Fruit fly (Drosophila melanogaster) whole organism, pupa: ENCODE measurements around the gene Cyp310a1.

Experiments
- CG10348 ChIP-seq: fragments of 200-800 bp; sonication (Bioruptor generic); IDR thresholded peaks from 2 replicates; pipeline ENCODE4 v1.3.6; 2022; ENCODE audit warnings: missing biosample characterization, missing genetic modification characterization
- CG12605 ChIP-seq: fragments of 200-800 bp; sonication (Bioruptor generic); IDR thresholded peaks from 2 replicates; pipeline ENCODE4 v1.3.6; 2022; ENCODE audit warnings: missing biosample characterization, missing genetic modification characterization
- CG13204 ChIP-seq: fragments of 200-800 bp; sonication (Bioruptor generic); optimal IDR thresholded peaks from 2 replicates; lab custom pipeline; 2018; ENCODE audit warnings: missing biosample characterization, mild to moderate bottlenecking, missing genetic modification characterization, moderate library complexity
- CG14655 ChIP-seq: fragments of 200-800 bp; sonication (Bioruptor generic); optimal IDR thresholded peaks from 3 replicates; lab custom pipeline; 2017; ENCODE audit warnings: mild to moderate bottlenecking, missing biosample characterization, missing genetic modification reagents, missing genetic modification characterization
- CG15710 ChIP-seq: fragments of 200-800 bp; sonication (Bioruptor generic); optimal IDR thresholded peaks from 2 replicates; lab custom pipeline; 2018; ENCODE audit warnings: missing biosample characterization, mild to moderate bottlenecking, missing genetic modification characterization, moderate library complexity
- CG17806 ChIP-seq: fragments of 200-800 bp; sonication (Bioruptor generic); optimal IDR thresholded peaks from 2 replicates; lab custom pipeline; 2018; ENCODE audit warnings: missing biosample characterization, mild to moderate bottlenecking, missing genetic modification characterization, moderate library complexity
- CG32121 ChIP-seq: fragments of 200-800 bp; sonication (Bioruptor generic); IDR thresholded peaks from 2 replicates; pipeline ENCODE4 v1.3.6; 2022; ENCODE audit warnings: missing biosample characterization, missing genetic modification characterization
- CG34367 ChIP-seq: fragments of 200-800 bp; sonication (Bioruptor generic); optimal IDR thresholded peaks from 2 replicates; lab custom pipeline; 2018; ENCODE audit warnings: missing biosample characterization, mild to moderate bottlenecking, missing genetic modification characterization
- CG4496 ChIP-seq: fragments of 200-800 bp; sonication (Bioruptor generic); IDR thresholded peaks from 3 replicates; pipeline ENCODE4 v1.3.6; 2022; ENCODE audit warnings: missing biosample characterization, missing genetic modification characterization
- CG8159 ChIP-seq: fragments of 200-800 bp; sonication (Bioruptor generic); optimal IDR thresholded peaks from 3 replicates; lab custom pipeline; 2018; ENCODE audit warnings: missing biosample characterization, mild to moderate bottlenecking, missing genetic modification characterization, moderate library complexity
- CG8301 ChIP-seq: fragments of 200-800 bp; sonication (Bioruptor generic); optimal IDR thresholded peaks from 2 replicates; lab custom pipeline; 2018; ENCODE audit warnings: missing biosample characterization, mild to moderate bottlenecking, missing genetic modification characterization
- D1 ChIP-seq: fragments of 200-800 bp; sonication (Bioruptor generic); optimal IDR thresholded peaks from 2 replicates; lab custom pipeline; 2018; ENCODE audit warnings: missing biosample characterization, mild to moderate bottlenecking, missing genetic modification characterization, moderate library complexity
- EcR ChIP-seq: fragments of 200-800 bp; sonication (Bioruptor generic); optimal IDR thresholded peaks from 3 replicates; lab custom pipeline; 2019; ENCODE audit warnings: missing biosample characterization, missing genetic modification characterization, mild to moderate bottlenecking, moderate library complexity, missing genetic modification reagents
- Ets98B ChIP-seq: fragments of 200-800 bp; sonication (Bioruptor generic); IDR thresholded peaks from 2 replicates; pipeline ENCODE4 v1.3.6; 2022; ENCODE audit warnings: missing biosample characterization, missing genetic modification characterization
- Pif1A ChIP-seq: fragments of 200-800 bp; sonication (Bioruptor generic); optimal IDR thresholded peaks from 3 replicates; lab custom pipeline; 2016; ENCODE audit warnings: missing biosample characterization, missing genetic modification characterization
- Pif1B ChIP-seq: fragments of 200-800 bp; sonication (Bioruptor generic); optimal IDR thresholded peaks from 3 replicates; lab custom pipeline; 2016; ENCODE audit warnings: missing biosample characterization, missing genetic modification characterization
- Snoo ChIP-seq: fragments of 200-800 bp; sonication (Bioruptor generic); optimal IDR thresholded peaks from 3 replicates; lab custom pipeline; 2017; ENCODE audit warnings: missing biosample characterization, mild to moderate bottlenecking, missing genetic modification characterization, inconsistent platforms
- fd96Ca ChIP-seq: fragments of 200-800 bp; sonication (Bioruptor generic); IDR thresholded peaks from 3 replicates; pipeline ENCODE4 v1.3.6; 2022; ENCODE audit warnings: missing biosample characterization, missing genetic modification characterization
- gl ChIP-seq: fragments of 200-800 bp; sonication (Bioruptor generic); optimal IDR thresholded peaks from 2 replicates; lab custom pipeline; 2018; ENCODE audit warnings: missing biosample characterization, mild to moderate bottlenecking, missing genetic modification characterization
- rn ChIP-seq: fragments of 200-800 bp; sonication (Bioruptor generic); IDR thresholded peaks from 2 replicates; pipeline ENCODE4 v1.3.6; 2022; ENCODE audit warnings: missing biosample characterization, missing genetic modification characterization

Gene Cyp310a1

dm6 chr2L:18689376-18689775, 36.6 kb upstream of the Cyp310a1 start, which contains the start of gene CG10336:
CG10336 (plus strand) TSS chr2L:18689528.
- TF ChIP-seq D1, result no peak
- no peak for TF ChIP-seq CG17806
- no peak for TF ChIP-seq EcR (GFP tag; lab: Kevin White, UChicago)
- TF ChIP-seq CG32121 (GFP tag; lab: Robert Waterston, UW), result no peak
- TF ChIP-seq CG12605, result no peak
- no peak for TF ChIP-seq CG10348
- no peak for TF ChIP-seq CG8301 (tag; lab: Kevin White, UChicago)
- TF ChIP-seq CG14655, result no peak

- TF ChIP-seq CG4496 (GFP tag; lab: Robert Waterston, UW), result 0 out of 3 replicates have a peak, but pooled peaks have one; percentile 19
- TF ChIP-seq Snoo (tag; lab: Kevin White, UChicago), result no peak
- no peak for TF ChIP-seq CG14655
- TF ChIP-seq fd96Ca (GFP tag; lab: Robert Waterston, UW), result 0 out of 3 replicates have a peak, but pooled peaks have one; percentile 33
- peak; percentile 13; the same call in 1 of the 2 replicates for TF ChIP-seq CG10348
Observed at dm6 chr2L:18688646-18689296, 36.0 kb upstream of the Cyp310a1 start, which contains the start of gene msl-1. msl-1 (minus strand) TSS chr2L:18688800.

dm6 chr2L:18687827-18688226, 35.0 kb upstream of the Cyp310a1 start:
- TF ChIP-seq CG14655, result no peak
- TF ChIP-seq EcR (GFP tag; lab: Kevin White, UChicago), result no peak
- no peak for TF ChIP-seq rn (GFP tag; lab: Robert Waterston, UW)
- no peak for TF ChIP-seq Snoo (tag; lab: Kevin White, UChicago)
- no peak for TF ChIP-seq CG8301 (tag; lab: Kevin White, UChicago)
- no peak for TF ChIP-seq CG15710 (tag; lab: Kevin White, UChicago)
- no peak for TF ChIP-seq Ets98B
- TF ChIP-seq CG13204 (GFP tag; lab: Kevin White, UChicago), result no peak
- TF ChIP-seq D1, result no peak
- TF ChIP-seq Pif1A, result no peak
- TF ChIP-seq Pif1B (GFP tag; lab: Kevin White, UChicago), result no peak
- TF ChIP-seq CG10348, result no peak
- no peak for TF ChIP-seq CG17806
- TF ChIP-seq CG32121 (GFP tag; lab: Robert Waterston, UW), result no peak
- TF ChIP-seq fd96Ca (GFP tag; lab: Robert Waterston, UW), result no peak
- no peak for TF ChIP-seq CG34367 (tag; lab: Kevin White, UChicago)

dm6 chr2L:18681903-18682302, 29.1 kb upstream of the Cyp310a1 start, which contains the start of gene tos:
tos (minus strand) TSS chr2L:18682075.
- TF ChIP-seq EcR (GFP tag; lab: Kevin White, UChicago) (no peak), CG14655 (no peak), gl (tag; lab: Kevin White, UChicago) (no peak)

- peak; percentile 30 for TF ChIP-seq CG15710 (tag; lab: Kevin White, UChicago)
- no peak for TF ChIP-seq CG8301 (tag; lab: Kevin White, UChicago)
- TF ChIP-seq Snoo (tag; lab: Kevin White, UChicago), result peak; percentile 39
- no peak for TF ChIP-seq CG12605
- TF ChIP-seq CG32121 (GFP tag; lab: Robert Waterston, UW), result 0 out of 2 replicates have a peak, but pooled peaks have one; percentile 7
Observed at dm6 chr2L:18677910-18678639, 25.3 kb upstream of the Cyp310a1 start.

dm6 chr2L:18676948-18677820, 24.4 kb upstream of the Cyp310a1 start, which contains the start of the genes Mst36Fa and CG31751:
Mst36Fa (minus strand) TSS chr2L:18676998.
CG31751 (plus strand) TSS chr2L:18677221.
- TF ChIP-seq CG4496 (GFP tag; lab: Robert Waterston, UW) (peak; percentile 46; the same call in 1 of the 3 replicates), CG15710 (tag; lab: Kevin White, UChicago) (no peak), Pif1A (no peak), Ets98B (0 out of 2 replicates have a peak, but pooled peaks have one; percentile 23), CG8159 (tag; lab: Kevin White, UChicago) (no peak), CG10348 (0 out of 2 replicates have a peak, but pooled peaks have one; percentile 6), CG32121 (GFP tag; lab: Robert Waterston, UW) (no peak)

- TF ChIP-seq Pif1A, result no peak
- no peak for TF ChIP-seq CG14655
- TF ChIP-seq CG10348, result no peak
- TF ChIP-seq Snoo (tag; lab: Kevin White, UChicago), result no peak
- TF ChIP-seq D1, result no peak
- TF ChIP-seq fd96Ca (GFP tag; lab: Robert Waterston, UW), result no peak
- no peak for TF ChIP-seq CG12605
Observed at dm6 chr2L:18674994-18675393, 22.2 kb upstream of the Cyp310a1 start, which contains the start of gene Mst36Fb. Mst36Fb (minus strand) TSS chr2L:18675094.
